Worm (Caenorhabditis elegans) whole organism, L2 larva: Measurements from ENCODE around the gene nhr-61.
A peak's percentile ranks its signal among the peaks of the same experiment; 100 is the strongest.

Experiments
- C34F6.9 ChIP-seq: fragments of 150-350 bp; optimal IDR thresholded peaks from 2 replicates; lab custom pipeline; 2014; ENCODE audit warnings: missing biosample characterization, missing genetic modification characterization
- F13H6.1 ChIP-seq: sonication (generic microtip); optimal IDR thresholded peaks from 2 replicates; lab custom pipeline; 2016; ENCODE audit warnings: missing genetic modification characterization, missing compliant biosample characterization
- R02D3.7 ChIP-seq: fragments of 150-350 bp; optimal IDR thresholded peaks from 2 replicates; lab custom pipeline; 2014; ENCODE audit warnings: missing biosample characterization, missing genetic modification characterization
- Y55F3AM.14 ChIP-seq: fragments of 200-800 bp; sonication (Bioruptor generic); optimal IDR thresholded peaks from 2 replicates; lab custom pipeline; 2018; ENCODE audit warnings: mild to moderate bottlenecking, missing genetic modification characterization, missing compliant biosample characterization
- ZK546.5 ChIP-seq: sonication (generic microtip); optimal IDR thresholded peaks from 2 replicates; lab custom pipeline; 2017; ENCODE audit warnings: missing biosample characterization, missing genetic modification characterization
- aly-2 ChIP-seq: fragments of 150-350 bp; optimal IDR thresholded peaks from 2 replicates; lab custom pipeline; 2014; ENCODE audit warnings: missing biosample characterization, missing genetic modification characterization
- ama-1 ChIP-seq: fragments of 150-350 bp; optimal IDR thresholded peaks from 2 replicates; lab custom pipeline; 2018; ENCODE audit warnings: inconsistent platforms
- blmp-1 ChIP-seq: sonication (generic microtip); optimal IDR thresholded peaks from 2 replicates; lab custom pipeline; 2017; ENCODE audit warnings: missing genetic modification characterization, mild to moderate bottlenecking, missing compliant biosample characterization, antibody characterized with exemption, moderate library complexity; ENCODE audit not compliant: insufficient read depth
- ceh-82 ChIP-seq: fragments of 150-350 bp; optimal IDR thresholded peaks from 2 replicates; lab custom pipeline; 2014; ENCODE audit warnings: missing biosample characterization, missing genetic modification characterization
- crh-2 ChIP-seq: sonication (generic microtip); optimal IDR thresholded peaks from 2 replicates; lab custom pipeline; 2017; ENCODE audit warnings: missing biosample characterization, missing genetic modification characterization
- dmd-4 ChIP-seq: sonication (generic microtip); optimal IDR thresholded peaks from 2 replicates; lab custom pipeline; 2017; ENCODE audit warnings: missing biosample characterization, missing genetic modification characterization
- elt-1 ChIP-seq: fragments of 150-350 bp; optimal IDR thresholded peaks from 2 replicates; lab custom pipeline; 2014; ENCODE audit warnings: missing biosample characterization, missing genetic modification characterization
- fos-1 ChIP-seq: fragments of 150-350 bp; optimal IDR thresholded peaks from 2 replicates; lab custom pipeline; 2014; ENCODE audit warnings: missing biosample characterization, missing genetic modification characterization
- gmeb-1 ChIP-seq: fragments of 150-350 bp; optimal IDR thresholded peaks from 2 replicates; lab custom pipeline; 2014; ENCODE audit warnings: missing biosample characterization, missing genetic modification characterization
- lin-11 ChIP-seq: fragments of 150-350 bp; sonication (generic microtip); optimal IDR thresholded peaks from 2 replicates; lab custom pipeline; 2014; ENCODE audit warnings: missing biosample characterization, missing genetic modification characterization, inconsistent platforms, mixed read lengths
- lin-13 ChIP-seq: fragments of 150-350 bp; optimal IDR thresholded peaks from 2 replicates; lab custom pipeline; 2014; ENCODE audit warnings: missing biosample characterization, missing genetic modification reagents, missing genetic modification characterization
- lin-39 ChIP-seq: fragments of 150-350 bp; optimal IDR thresholded peaks from 2 replicates; lab custom pipeline; 2014; ENCODE audit warnings: missing biosample characterization, missing genetic modification reagents, missing genetic modification characterization
- lsy-2 ChIP-seq, 2 experiments: fragments of 150-350 bp in 1 of 2; sonication (generic microtip) in 1 of 2; optimal IDR thresholded peaks; 2 replicates each; lab custom pipeline; 2014 to 2017; ENCODE audit warnings: missing biosample characterization in 2 of 2, missing genetic modification characterization in 2 of 2
- mab-5 ChIP-seq: fragments of 150-350 bp; optimal IDR thresholded peaks from 2 replicates; lab custom pipeline; 2014; ENCODE audit warnings: missing biosample characterization, missing genetic modification characterization
- mbf-1 ChIP-seq: sonication (generic microtip); optimal IDR thresholded peaks from 2 replicates; lab custom pipeline; 2017; ENCODE audit warnings: missing biosample characterization, missing genetic modification characterization
- mdl-1 ChIP-seq, 2 experiments: fragments of 150-350 bp in 1 of 2; sonication (generic microtip) in 1 of 2; optimal IDR thresholded peaks; 2 replicates each; lab custom pipeline; 2017; ENCODE audit warnings: missing biosample characterization in 2 of 2, missing genetic modification characterization in 2 of 2
- nhr-10 ChIP-seq: sonication (generic microtip); optimal IDR thresholded peaks from 2 replicates; lab custom pipeline; 2017; ENCODE audit warnings: missing biosample characterization, missing genetic modification characterization
- nhr-11 ChIP-seq: fragments of 150-350 bp; optimal IDR thresholded peaks from 2 replicates; lab custom pipeline; 2014; ENCODE audit warnings: missing biosample characterization, missing genetic modification characterization
- nhr-129 ChIP-seq: fragments of 150-350 bp; optimal IDR thresholded peaks from 2 replicates; lab custom pipeline; 2014; ENCODE audit warnings: missing biosample characterization, missing genetic modification characterization
- nhr-21 ChIP-seq: fragments of 150-350 bp; optimal IDR thresholded peaks from 2 replicates; lab custom pipeline; 2014; ENCODE audit warnings: missing biosample characterization, missing genetic modification characterization
- nhr-23 ChIP-seq: fragments of 150-350 bp; optimal IDR thresholded peaks from 2 replicates; lab custom pipeline; 2014; ENCODE audit warnings: missing biosample characterization, missing genetic modification reagents, missing genetic modification characterization
- nhr-237 ChIP-seq: fragments of 150-350 bp; optimal IDR thresholded peaks from 2 replicates; lab custom pipeline; 2014; ENCODE audit warnings: missing biosample characterization, missing genetic modification characterization
- nhr-25 ChIP-seq: fragments of 150-350 bp; sonication (generic microtip); optimal IDR thresholded peaks from 3 replicates; lab custom pipeline; 2014; ENCODE audit warnings: missing biosample characterization, missing genetic modification characterization
- sem-4 ChIP-seq: fragments of 150-350 bp; optimal IDR thresholded peaks from 2 replicates; lab custom pipeline; 2014; ENCODE audit warnings: missing biosample characterization, missing genetic modification reagents, missing genetic modification characterization
- skn-1 ChIP-seq: sonication (generic microtip); optimal IDR thresholded peaks from 2 replicates; lab custom pipeline; 2017; ENCODE audit warnings: missing biosample characterization, missing genetic modification characterization
- sma-3 ChIP-seq: sonication (generic microtip); optimal IDR thresholded peaks from 2 replicates; lab custom pipeline; 2016; ENCODE audit warnings: missing genetic modification reagents, missing genetic modification characterization, missing compliant biosample characterization
- sma-9 ChIP-seq, 2 experiments: fragments of 150-350 bp in 1 of 2; sonication (generic microtip) in 1 of 2; optimal IDR thresholded peaks; 2 replicates each; lab custom pipeline; 2014 to 2016; ENCODE audit warnings: missing genetic modification characterization in 2 of 2, mild to moderate bottlenecking in 1 of 2, missing biosample characterization in 1 of 2, missing compliant biosample characterization in 1 of 2, missing genetic modification reagents in 1 of 2, moderate library complexity in 1 of 2
- snpc-4 ChIP-seq: fragments of 150-350 bp; optimal IDR thresholded peaks from 2 replicates; lab custom pipeline; 2014; ENCODE audit warnings: missing biosample characterization, missing genetic modification characterization
- unc-55 ChIP-seq: fragments of 150-350 bp; sonication (generic microtip); optimal IDR thresholded peaks from 3 replicates; lab custom pipeline; 2014; ENCODE audit warnings: missing biosample characterization, missing genetic modification reagents, missing genetic modification characterization
- unc-62 ChIP-seq: fragments of 150-350 bp; optimal IDR thresholded peaks from 2 replicates; lab custom pipeline; 2014; ENCODE audit warnings: missing biosample characterization, missing genetic modification reagents, missing genetic modification characterization
- ztf-1 ChIP-seq: fragments of 200-800 bp; sonication (Bioruptor generic); conservative IDR thresholded peaks from 2 replicates; pipeline ENCODE4 v1.3.6; 2022; ENCODE audit warnings: missing genetic modification characterization, missing compliant biosample characterization
- ztf-11 ChIP-seq: sonication (generic microtip); optimal IDR thresholded peaks from 2 replicates; lab custom pipeline; 2017; ENCODE audit warnings: missing biosample characterization, missing genetic modification characterization
- ztf-4 ChIP-seq: fragments of 150-350 bp; optimal IDR thresholded peaks from 2 replicates; lab custom pipeline; 2014; ENCODE audit warnings: missing biosample characterization, missing genetic modification characterization

The nhr-61 gene

ce11 chrII:14804259-14804899 is 14.0 kb downstream of the nhr-61 start, which contains the start of gene W01D2.3 (continued):
- TF ChIP-seq nhr-23 (no peak), ama-1 (lab: Kevin White, UChicago) (peak; percentile 4), nhr-129 (tag; lab: Kevin White, UChicago) (peak; percentile 70), mbf-1 (tag; lab: Kevin White, UChicago) (no peak), crh-2 (peak; percentile 40), elt-1 (no peak), lin-13 (GFP tag; lab: Kevin White, UChicago) (peak; percentile 45), fos-1 (tag; lab: Kevin White, UChicago) (peak; percentile 48), gmeb-1 (peak; percentile 71), mab-5 (tag; lab: Kevin White, UChicago) (peak; percentile 19), skn-1 (tag; lab: Kevin White, UChicago) (no peak), lsy-2 (tag; optimal IDR thresholded peaks at IDR 0.05; lab: Kevin White, UChicago) (peak; percentile 50 to 71), ztf-11 (no peak), blmp-1 (peak; percentile 78), nhr-237 (tag; lab: Kevin White, UChicago) (no peak), sma-9 (GFP tag; optimal IDR thresholded peaks at IDR 0.05; lab: Kevin White, UChicago) (no peak), sma-9 (tag; optimal IDR thresholded peaks at IDR 0.05; lab: Kevin White, UChicago) (no peak), nhr-25 (tag; lab: Kevin White, UChicago) (peak; percentile 78), nhr-11 (tag; lab: Kevin White, UChicago) (no peak), lin-11 (tag; lab: Kevin White, UChicago) (peak; percentile 4), ztf-4 (tag; lab: Kevin White, UChicago) (peak; percentile 19), R02D3.7 (tag; lab: Kevin White, UChicago) (no peak), ztf-1 (no peak)

- TF ChIP-seq sma-3 (GFP tag; lab: Kevin White, UChicago) (peak; percentile 1), nhr-129 (tag; lab: Kevin White, UChicago) (peak; percentile 1)
Observed at ce11 chrII:14802527-14802926, 15.8 kb downstream of the nhr-61 start.

- TF ChIP-seq dmd-4, result no peak
- no peak for TF ChIP-seq mdl-1 (tag; optimal IDR thresholded peaks at IDR 0.05; lab: Kevin White, UChicago)
- peak; percentile 97 for TF ChIP-seq snpc-4 (tag; lab: Kevin White, UChicago)
- no peak for TF ChIP-seq ceh-82 (tag; lab: Kevin White, UChicago)
- TF ChIP-seq fos-1 (tag; lab: Kevin White, UChicago), result peak; percentile 11
- TF ChIP-seq nhr-25 (tag; lab: Kevin White, UChicago), result no peak
- TF ChIP-seq mbf-1 (tag; lab: Kevin White, UChicago), result no peak
- no peak for TF ChIP-seq lin-39 (tag; lab: Kevin White, UChicago)
- no peak for TF ChIP-seq C34F6.9 (tag; lab: Kevin White, UChicago)
- TF ChIP-seq unc-62 (GFP tag; lab: Kevin White, UChicago), result no peak
- no peak for TF ChIP-seq ZK546.5 (tag; lab: Kevin White, UChicago)
- peak; percentile 48 for TF ChIP-seq lin-11 (tag; lab: Kevin White, UChicago)
- no peak for TF ChIP-seq elt-1
- peak; percentile 30 for TF ChIP-seq gmeb-1
- TF ChIP-seq R02D3.7 (tag; lab: Kevin White, UChicago), result no peak
- TF ChIP-seq Y55F3AM.14 (GFP tag; lab: Kevin White, UChicago), result no peak
- no peak for TF ChIP-seq aly-2 (tag; lab: Kevin White, UChicago)
- peak; percentile 22 for TF ChIP-seq F13H6.1
- peak; percentile 36 for TF ChIP-seq ama-1 (lab: Kevin White, UChicago)
- TF ChIP-seq lin-13 (GFP tag; lab: Kevin White, UChicago), result peak; percentile 33
- TF ChIP-seq nhr-21 (tag; lab: Kevin White, UChicago), result no peak
- peak; percentile 62 for TF ChIP-seq unc-55
- no peak for TF ChIP-seq mab-5 (tag; lab: Kevin White, UChicago)
- TF ChIP-seq sma-9 (GFP tag; optimal IDR thresholded peaks at IDR 0.05; lab: Kevin White, UChicago), result peak; percentile 48
- TF ChIP-seq sma-9 (tag; optimal IDR thresholded peaks at IDR 0.05; lab: Kevin White, UChicago), result no peak
- TF ChIP-seq sem-4 (tag; lab: Kevin White, UChicago), result peak; percentile 57
- peak in 1 of 2 experiments; percentile 63 for TF ChIP-seq lsy-2 (tag; optimal IDR thresholded peaks at IDR 0.05; lab: Kevin White, UChicago)
- TF ChIP-seq ztf-1, result no peak
- TF ChIP-seq blmp-1, result no peak
- peak; percentile 6 for TF ChIP-seq sma-3 (GFP tag; lab: Kevin White, UChicago)
- peak; percentile 54 for TF ChIP-seq crh-2
- TF ChIP-seq nhr-11 (tag; lab: Kevin White, UChicago), result no peak
- no peak for TF ChIP-seq nhr-10 (tag; lab: Kevin White, UChicago)
Observed at ce11 chrII:14801086-14801531, 17.2 kb downstream of the nhr-61 start.
